Worm (Caenorhabditis elegans): ENCODE measurements around the gene C06E7.88.

DNA sequence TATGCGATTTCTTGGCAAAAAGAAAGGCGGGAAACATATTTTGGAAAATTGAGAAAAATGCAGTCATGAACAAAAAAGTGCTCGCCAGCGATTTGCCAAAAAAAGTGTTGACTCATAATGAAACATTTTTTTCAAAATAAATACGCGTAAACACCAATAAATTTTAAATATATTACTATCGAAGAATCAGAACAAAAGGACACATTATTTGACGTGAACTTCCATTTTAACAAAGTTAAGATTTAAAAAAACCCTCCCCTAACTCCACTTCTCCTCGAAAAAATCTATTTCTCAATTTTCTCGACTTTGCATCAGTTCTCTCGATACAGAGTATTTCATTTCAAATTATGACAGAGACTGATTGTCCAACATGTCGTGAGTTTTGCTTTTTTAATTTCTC, 29.3 kb upstream of the C06E7.88 start, which contains the start of gene pck-3:
- TF ChIP-seq ama-1 (optimal IDR thresholded peaks at IDR 0.05) (no peak), hmg-4 (GFP tag; optimal IDR thresholded peaks at IDR 0.05) (no peak), pes-1 (GFP tag; IDR thresholded peaks at IDR 0.05) (no peak), hnd-1 (tag; optimal IDR thresholded peaks at IDR 0.05) (no peak), B0310.2 (tag; optimal IDR thresholded peaks at IDR 0.05) (no peak), flt-1 (GFP tag; IDR thresholded peaks at IDR 0.05) (no peak), ceh-36 (tag; optimal IDR thresholded peaks at IDR 0.05) (no peak), tbx-37 (GFP tag; conservative IDR thresholded peaks at IDR 0.05) (no peak)
